Worm (Caenorhabditis elegans): ENCODE measurements around the gene srx-97.
A peak's percentile ranks its signal among the peaks of the same experiment; 100 is the strongest.

The srx-97 gene

DNA sequence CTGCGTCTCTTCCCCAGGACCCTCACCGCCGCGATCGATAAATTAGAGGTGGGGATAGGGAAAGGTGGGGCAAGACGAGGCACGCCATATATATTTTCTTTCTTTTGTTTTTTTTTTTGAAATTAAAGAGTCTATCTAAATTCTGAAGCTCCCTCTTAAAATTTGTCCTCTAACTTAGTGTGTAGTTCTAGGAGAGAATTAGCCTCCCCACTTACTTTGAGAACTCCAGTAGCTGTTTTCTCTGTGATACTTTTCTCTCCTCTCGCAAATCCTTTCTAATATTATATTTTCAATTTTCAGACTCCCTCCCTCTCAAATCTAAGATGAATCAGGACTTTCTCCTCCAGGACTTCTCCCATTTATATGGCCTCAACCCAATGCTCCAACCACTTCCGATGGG lies 47.2 kb downstream of the srx-97 start, which contains the start of gene M151.7:
Gene M151.7 (plus strand): TSS at position 301 of the 400 bp plus-strand sequence.
- TF ChIP-seq madf-8 (GFP tag; conservative IDR thresholded peaks at IDR 0.05) (no peak), aptf-2 (GFP tag; conservative IDR thresholded peaks at IDR 0.05) (no peak), zfh-2 (GFP tag; conservative IDR thresholded peaks at IDR 0.05) (no peak), Y79H2A.3 (GFP tag; conservative IDR thresholded peaks at IDR 0.05) (no peak), ekl-4 (GFP tag; IDR thresholded peaks at IDR 0.05) (no peak), D2030.7 (GFP tag; IDR thresholded peaks at IDR 0.05) (no peak), atf-7 (tag; optimal IDR thresholded peaks at IDR 0.05) (no peak), ceh-58 (GFP tag; IDR thresholded peaks at IDR 0.05) (no peak), snpc-1.3 (tag; optimal IDR thresholded peaks at IDR 0.05; ENCODE audit: insufficient read depth) (no peak), athp-1 (tag; optimal IDR thresholded peaks at IDR 0.05) (no peak), mel-28 (tag; optimal IDR thresholded peaks at IDR 0.05; ENCODE audit: borderline replicate concordance) (no peak), fkh-3 (tag; optimal IDR thresholded peaks at IDR 0.05) (no peak), hrde-1 (tag; optimal IDR thresholded peaks at IDR 0.05; ENCODE audit: borderline replicate concordance) (no peak), F37B4.10 (GFP tag; IDR thresholded peaks at IDR 0.05) (no peak), B0035.1 (tag; optimal IDR thresholded peaks at IDR 0.05) (no peak), F49E8.2 (tag; optimal IDR thresholded peaks at IDR 0.05; ENCODE audit: insufficient read depth) (no peak), snpc-1.1 (tag; optimal IDR thresholded peaks at IDR 0.05; ENCODE audit: insufficient read depth) (no peak), rcor-1 (GFP tag; IDR thresholded peaks at IDR 0.05) (no peak)

DNA sequence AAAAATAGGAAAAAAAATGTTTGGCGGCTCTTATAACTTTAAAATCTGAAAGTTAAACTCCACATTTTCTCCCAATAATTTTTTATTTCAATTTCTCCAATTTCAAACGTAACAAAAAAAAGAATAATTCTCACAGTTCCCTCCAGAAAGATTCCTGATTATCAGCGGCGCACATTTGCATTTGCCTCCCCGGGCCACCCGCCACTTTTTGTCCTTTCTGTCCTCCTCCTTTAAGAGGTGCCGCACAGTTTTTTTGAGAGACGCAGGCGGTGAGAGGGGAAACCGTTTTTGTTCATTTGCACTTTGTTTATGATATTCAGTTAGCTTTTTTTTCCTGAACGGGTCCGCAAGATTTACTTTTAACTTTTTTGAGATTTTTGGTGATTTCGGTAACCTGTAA lies 48.4 kb downstream of the srx-97 start:
- TF ChIP-seq snpc-4 (GFP tag; optimal IDR thresholded peaks at IDR 0.05) (no peak), snpc-4 (tag; optimal IDR thresholded peaks at IDR 0.05) (no peak), efl-1 (GFP tag; optimal IDR thresholded peaks at IDR 0.05) (peak; percentile 66), madf-10 (tag; optimal IDR thresholded peaks at IDR 0.05) (no peak), mcd-1 (GFP tag; IDR thresholded peaks at IDR 0.05) (no peak), madf-6 (GFP tag; IDR thresholded peaks at IDR 0.05) (peak; percentile 36; the same call in 1 of the 2 replicates), aptf-2 (GFP tag; conservative IDR thresholded peaks at IDR 0.05) (peak; percentile 56; the same call in 1 of the 2 replicates), lin-40 (tag; optimal IDR thresholded peaks at IDR 0.05) (no peak), F49E8.2 (tag; optimal IDR thresholded peaks at IDR 0.05; ENCODE audit: insufficient read depth) (no peak), lin-26 (GFP tag; IDR thresholded peaks at IDR 0.05) (no peak), lag-1 (GFP tag; IDR thresholded peaks at IDR 0.05) (no peak), ZK185.1 (tag; optimal IDR thresholded peaks at IDR 0.05; ENCODE audit: poor library complexity, severe bottlenecking) (no peak), madf-8 (GFP tag; conservative IDR thresholded peaks at IDR 0.05) (0 out of 2 replicates have a peak, but pooled peaks have one; percentile 20), F23B12.7 (tag; optimal IDR thresholded peaks at IDR 0.05; ENCODE audit: insufficient read depth) (no peak), dpl-1 (GFP tag; optimal IDR thresholded peaks at IDR 0.05) (peak; percentile 24), hsf-1 (GFP tag; IDR thresholded peaks at IDR 0.05) (no peak)

DNA sequence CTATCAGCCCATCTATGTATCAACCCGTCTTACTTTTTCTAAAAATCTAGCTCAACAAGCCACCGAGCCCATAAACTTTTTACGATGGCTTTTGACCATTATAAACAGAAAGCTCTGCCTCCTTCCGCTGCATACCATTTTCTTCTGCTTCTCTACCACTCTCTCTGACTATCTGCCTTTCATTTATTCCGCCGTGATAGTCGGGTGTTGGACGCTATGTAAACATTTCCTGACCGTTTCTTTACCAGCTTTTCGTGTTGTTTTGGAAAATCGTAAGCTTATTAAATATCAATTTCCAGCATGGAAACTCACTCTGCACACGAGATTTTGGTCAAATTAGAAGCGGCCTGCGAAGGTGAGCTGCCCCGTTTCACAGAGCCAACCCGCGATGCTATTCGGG lies 51.7 kb downstream of the srx-97 start, which contains the start of gene F40E12.1:
Gene F40E12.1 (plus strand): TSS at position 301 of the 400 bp plus-strand sequence.
- no peak for TF ChIP-seq T07F8.4 (tag; optimal IDR thresholded peaks at IDR 0.05)
- TF ChIP-seq madf-8 (GFP tag; conservative IDR thresholded peaks at IDR 0.05) = no peak
- no peak for TF ChIP-seq akir-1 (GFP tag; optimal IDR thresholded peaks at IDR 0.05)
- TF ChIP-seq dpff-1 (tag; optimal IDR thresholded peaks at IDR 0.05) = no peak
- no peak for TF ChIP-seq ztf-6 (GFP tag; IDR thresholded peaks at IDR 0.05)

All from whole organism, young adult.